Fruit fly (Drosophila melanogaster) whole organism, adult: ENCODE data around the gene CG5274.

Experiments
- CG11617 ChIP-seq: fragments of 200-800 bp; sonication (Bioruptor generic); optimal IDR thresholded peaks from 2 replicates; lab custom pipeline; 2017; ENCODE audit warnings: mild to moderate bottlenecking, missing biosample characterization, missing genetic modification reagents, missing genetic modification characterization
- CG12768 ChIP-seq: fragments of 200-800 bp; sonication (Bioruptor generic); optimal IDR thresholded peaks from 2 replicates; lab custom pipeline; 2017; ENCODE audit warnings: missing biosample characterization, missing genetic modification characterization, mild to moderate bottlenecking, moderate library complexity, missing genetic modification reagents
- CG14711 ChIP-seq: fragments of 200-800 bp; sonication (Bioruptor generic); optimal IDR thresholded peaks from 2 replicates; lab custom pipeline; 2018; ENCODE audit warnings: missing biosample characterization, mild to moderate bottlenecking, missing genetic modification characterization, moderate library complexity
- CG1620 ChIP-seq: fragments of 200-800 bp; sonication (Bioruptor generic); optimal IDR thresholded peaks from 2 replicates; lab custom pipeline; 2016; ENCODE audit warnings: missing biosample characterization, missing genetic modification characterization
- CG33017 ChIP-seq: fragments of 200-800 bp; sonication (Bioruptor generic); optimal IDR thresholded peaks from 2 replicates; lab custom pipeline; 2018; ENCODE audit warnings: missing biosample characterization, mild to moderate bottlenecking, missing genetic modification characterization, moderate library complexity
- CG5204 ChIP-seq: fragments of 200-800 bp; sonication (Bioruptor generic); optimal IDR thresholded peaks from 2 replicates; lab custom pipeline; 2016; ENCODE audit warnings: missing biosample characterization, missing genetic modification characterization
- CG7045 ChIP-seq: fragments of 200-800 bp; sonication (Bioruptor generic); optimal IDR thresholded peaks from 2 replicates; lab custom pipeline; 2017; ENCODE audit warnings: missing biosample characterization, mild to moderate bottlenecking, missing genetic modification characterization
- CG7101 ChIP-seq: fragments of 200-800 bp; sonication (Bioruptor generic); optimal IDR thresholded peaks from 2 replicates; lab custom pipeline; 2018; ENCODE audit warnings: missing biosample characterization, mild to moderate bottlenecking, missing genetic modification characterization, moderate library complexity
- Clk ChIP-seq: fragments of 200-800 bp; sonication (Bioruptor generic); optimal IDR thresholded peaks from 2 replicates; lab custom pipeline; 2017; ENCODE audit warnings: missing biosample characterization, missing genetic modification characterization
- Crg-1 ChIP-seq: fragments of 200-800 bp; sonication (Bioruptor generic); optimal IDR thresholded peaks from 2 replicates; lab custom pipeline; 2016; ENCODE audit warnings: missing biosample characterization, missing genetic modification characterization
- Hr96 ChIP-seq: fragments of 200-800 bp; sonication (Bioruptor generic); optimal IDR thresholded peaks from 2 replicates; lab custom pipeline; 2016; ENCODE audit warnings: missing biosample characterization, missing genetic modification characterization
- Mnt ChIP-seq: fragments of 200-800 bp; sonication (Bioruptor generic); optimal IDR thresholded peaks from 2 replicates; lab custom pipeline; 2016; ENCODE audit warnings: missing biosample characterization, mild to moderate bottlenecking, missing genetic modification characterization
- bab1 ChIP-seq: fragments of 200-800 bp; sonication (Bioruptor generic); optimal IDR thresholded peaks from 3 replicates; lab custom pipeline; 2019; ENCODE audit warnings: missing biosample characterization, mild to moderate bottlenecking, missing genetic modification characterization, moderate library complexity
- cic ChIP-seq: fragments of 200-800 bp; sonication (Bioruptor generic); optimal IDR thresholded peaks from 2 replicates; lab custom pipeline; 2017; ENCODE audit warnings: missing biosample characterization, mild to moderate bottlenecking, missing genetic modification characterization, moderate library complexity
- cnc ChIP-seq, 2 experiments: fragments of >200 bp; optimal IDR thresholded peaks; 2 replicates each; lab custom pipeline; 2017
- kay ChIP-seq: fragments of 200-800 bp; sonication (Bioruptor generic); peaks from one replicate; lab custom pipeline; 2016; ENCODE audit warnings: missing biosample characterization, missing genetic modification characterization, borderline replicate concordance
- ovo ChIP-seq: fragments of 200-800 bp; sonication (Bioruptor generic); optimal IDR thresholded peaks from 2 replicates; lab custom pipeline; 2016; ENCODE audit warnings: missing biosample characterization, missing genetic modification characterization
- pad ChIP-seq: fragments of 200-800 bp; sonication (Bioruptor generic); optimal IDR thresholded peaks from 3 replicates; lab custom pipeline; 2017; ENCODE audit warnings: missing biosample characterization, missing genetic modification characterization, mild to moderate bottlenecking, moderate library complexity, missing genetic modification reagents
- tj ChIP-seq: fragments of 200-800 bp; sonication (Bioruptor generic); optimal IDR thresholded peaks from 3 replicates; lab custom pipeline; 2017; ENCODE audit warnings: missing biosample characterization, mild to moderate bottlenecking, missing genetic modification characterization, moderate library complexity
- toe ChIP-seq: fragments of 200-800 bp; sonication (Bioruptor generic); optimal IDR thresholded peaks from 2 replicates; lab custom pipeline; 2016; ENCODE audit warnings: missing biosample characterization, missing genetic modification characterization

Gene CG5274

DNA sequence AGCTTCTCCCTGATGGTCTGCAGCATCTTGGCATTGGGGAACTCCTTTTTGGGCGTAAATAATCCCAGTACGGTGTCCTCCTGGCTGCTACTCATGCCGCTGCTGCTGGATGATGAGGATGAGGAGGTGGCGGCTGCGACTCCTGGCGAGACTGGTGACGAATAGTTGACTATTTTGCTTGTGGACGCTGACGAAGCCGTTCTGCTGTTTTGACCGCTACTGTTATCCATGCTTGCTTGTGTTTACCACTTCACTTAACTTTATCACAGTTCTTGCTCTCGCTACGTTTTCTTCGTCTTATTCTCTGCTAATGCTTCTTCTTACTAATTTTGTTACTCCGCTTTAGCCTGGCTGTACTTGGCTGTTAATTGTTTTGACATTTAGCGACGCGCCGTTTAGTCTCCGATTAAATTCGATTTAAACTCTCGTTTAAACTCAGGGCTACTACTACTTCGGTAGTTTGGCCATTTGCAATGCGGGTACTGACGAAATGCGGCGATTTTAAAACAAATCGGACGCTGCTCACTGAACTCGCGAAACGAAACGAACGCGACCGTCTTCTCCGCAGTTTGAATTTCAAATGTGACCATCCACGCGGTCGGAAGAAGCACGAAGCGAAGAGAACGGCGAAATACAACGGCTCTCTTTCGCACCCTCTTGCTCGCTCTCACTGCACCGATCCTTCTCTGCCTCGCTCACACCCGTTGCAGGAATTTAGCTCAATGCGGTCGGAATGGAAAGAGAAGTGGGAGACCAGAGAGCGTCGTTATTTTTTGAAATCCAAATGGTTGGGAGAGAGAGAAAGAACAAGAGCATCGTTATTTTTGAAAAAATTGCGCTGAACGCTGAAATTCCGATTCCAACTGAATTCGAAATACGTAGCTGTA is 26.2 kb downstream of the CG5274 start, which contains the start of gene trbl:
trbl (minus strand) TSS at position 584 of the 887 bp plus-strand sequence.
- TF ChIP-seq toe (GFP tag; lab: Kevin White, UChicago) = no peak
- TF ChIP-seq CG12768 (GFP tag; lab: Kevin White, UChicago) = peak; percentile 50
- TF ChIP-seq bab1 (GFP tag; lab: Kevin White, UChicago) = peak; percentile 70
- TF ChIP-seq cic (GFP tag; lab: Kevin White, UChicago) = peak; percentile 73
- peak; percentile 62 for TF ChIP-seq ovo
- no peak for TF ChIP-seq Hr96 (GFP tag; lab: Kevin White, UChicago)
- peak; percentile 64 for TF ChIP-seq CG11617 (GFP tag; lab: Kevin White, UChicago)
- peak; percentile 64 for TF ChIP-seq CG33017 (tag; lab: Kevin White, UChicago)
- no peak for TF ChIP-seq CG1620 (GFP tag; lab: Kevin White, UChicago)
- TF ChIP-seq Mnt (GFP tag; lab: Kevin White, UChicago) = peak; percentile 94
- TF ChIP-seq cnc (optimal IDR thresholded peaks at IDR 0.05; lab: Kevin White, UChicago) = no peak
- TF ChIP-seq Crg-1 (GFP tag; lab: Kevin White, UChicago) = peak; percentile 14
- TF ChIP-seq pad (GFP tag; lab: Kevin White, UChicago) = peak; percentile 24
- TF ChIP-seq kay (GFP tag; lab: Kevin White, UChicago) = no peak
- TF ChIP-seq CG14711 (tag; lab: Kevin White, UChicago) = peak; percentile 21
- TF ChIP-seq CG7045 (GFP tag; lab: Kevin White, UChicago) = peak; percentile 54
- no peak for TF ChIP-seq CG5204 (GFP tag; lab: Kevin White, UChicago)
- TF ChIP-seq Clk (GFP tag; lab: Kevin White, UChicago) = no peak
- peak; percentile 41 for TF ChIP-seq tj
- TF ChIP-seq CG7101 (tag; lab: Kevin White, UChicago) = peak; percentile 59

DNA sequence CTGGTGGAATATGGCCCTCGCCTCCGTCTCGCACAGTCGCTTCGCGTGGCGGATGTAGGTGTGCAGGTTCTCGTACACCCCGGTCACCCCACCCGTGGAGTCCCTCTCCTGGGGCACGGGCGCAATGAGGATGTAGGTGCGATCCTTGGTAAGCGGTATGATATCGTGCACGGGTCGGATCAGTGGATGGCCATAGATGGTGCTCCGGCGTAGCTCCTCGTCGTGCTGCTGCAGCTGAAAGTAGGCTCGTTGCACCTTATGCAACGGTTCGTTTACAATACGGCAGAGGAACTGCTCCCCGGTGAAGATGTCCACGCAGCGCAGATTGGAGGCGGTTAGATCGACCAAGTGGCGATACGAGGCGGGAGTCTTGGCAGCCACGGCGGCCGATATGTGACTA is 27.0 kb downstream of the CG5274 start:
- TF ChIP-seq cnc (optimal IDR thresholded peaks at IDR 0.05; lab: Kevin White, UChicago) = no peak
- TF ChIP-seq CG14711 (tag; lab: Kevin White, UChicago) = no peak

DNA sequence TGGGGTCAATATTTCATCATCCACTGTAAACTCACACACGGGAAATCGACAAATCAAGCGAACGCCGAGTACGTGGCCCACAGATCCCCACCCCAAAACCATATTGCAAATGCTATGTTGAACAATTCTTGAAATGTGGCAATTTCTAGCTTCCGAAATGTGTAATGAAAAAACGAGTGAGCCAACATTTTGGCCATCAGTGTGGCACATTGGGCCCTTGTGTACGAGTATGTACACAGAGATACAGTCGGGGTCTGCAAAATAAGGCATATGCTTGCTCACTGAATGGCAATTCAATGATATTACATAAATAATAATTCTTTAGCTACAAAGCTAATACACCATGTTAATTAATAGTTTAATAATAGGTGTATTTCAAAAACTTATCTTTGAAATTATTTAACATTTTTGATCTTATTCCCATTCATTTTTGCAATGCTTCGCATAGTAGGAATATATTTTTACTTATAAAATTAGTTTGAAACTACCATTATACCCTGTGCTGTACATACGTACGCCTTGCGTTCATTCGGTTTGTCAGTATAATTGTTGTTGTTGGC is 27.8 kb downstream of the CG5274 start:
- peak; percentile 88 for TF ChIP-seq bab1 (GFP tag; lab: Kevin White, UChicago)
- TF ChIP-seq CG33017 (tag; lab: Kevin White, UChicago) = peak; percentile 89
- peak; percentile 31 for TF ChIP-seq Mnt (GFP tag; lab: Kevin White, UChicago)
- TF ChIP-seq CG1620 (GFP tag; lab: Kevin White, UChicago) = peak; percentile 74
- TF ChIP-seq Clk (GFP tag; lab: Kevin White, UChicago) = no peak
- TF ChIP-seq Crg-1 (GFP tag; lab: Kevin White, UChicago) = peak; percentile 55
- TF ChIP-seq CG11617 (GFP tag; lab: Kevin White, UChicago) = peak; percentile 82
- TF ChIP-seq kay (GFP tag; lab: Kevin White, UChicago) = peak; percentile 91
- peak; percentile 72 for TF ChIP-seq pad (GFP tag; lab: Kevin White, UChicago)
- peak; percentile 61 for TF ChIP-seq ovo
- TF ChIP-seq CG7045 (GFP tag; lab: Kevin White, UChicago) = peak; percentile 79
- peak; percentile 73 for TF ChIP-seq Hr96 (GFP tag; lab: Kevin White, UChicago)
- peak; percentile 79 for TF ChIP-seq CG14711 (tag; lab: Kevin White, UChicago)
- peak; percentile 76 for TF ChIP-seq tj
- TF ChIP-seq CG5204 (GFP tag; lab: Kevin White, UChicago) = peak; percentile 72
- TF ChIP-seq CG12768 (GFP tag; lab: Kevin White, UChicago) = peak; percentile 73
- peak; percentile 68 for TF ChIP-seq toe (GFP tag; lab: Kevin White, UChicago)
- TF ChIP-seq cnc (optimal IDR thresholded peaks at IDR 0.05; lab: Kevin White, UChicago) = no peak
- TF ChIP-seq CG7101 (tag; lab: Kevin White, UChicago) = peak; percentile 84
- no peak for TF ChIP-seq cic (GFP tag; lab: Kevin White, UChicago)

DNA sequence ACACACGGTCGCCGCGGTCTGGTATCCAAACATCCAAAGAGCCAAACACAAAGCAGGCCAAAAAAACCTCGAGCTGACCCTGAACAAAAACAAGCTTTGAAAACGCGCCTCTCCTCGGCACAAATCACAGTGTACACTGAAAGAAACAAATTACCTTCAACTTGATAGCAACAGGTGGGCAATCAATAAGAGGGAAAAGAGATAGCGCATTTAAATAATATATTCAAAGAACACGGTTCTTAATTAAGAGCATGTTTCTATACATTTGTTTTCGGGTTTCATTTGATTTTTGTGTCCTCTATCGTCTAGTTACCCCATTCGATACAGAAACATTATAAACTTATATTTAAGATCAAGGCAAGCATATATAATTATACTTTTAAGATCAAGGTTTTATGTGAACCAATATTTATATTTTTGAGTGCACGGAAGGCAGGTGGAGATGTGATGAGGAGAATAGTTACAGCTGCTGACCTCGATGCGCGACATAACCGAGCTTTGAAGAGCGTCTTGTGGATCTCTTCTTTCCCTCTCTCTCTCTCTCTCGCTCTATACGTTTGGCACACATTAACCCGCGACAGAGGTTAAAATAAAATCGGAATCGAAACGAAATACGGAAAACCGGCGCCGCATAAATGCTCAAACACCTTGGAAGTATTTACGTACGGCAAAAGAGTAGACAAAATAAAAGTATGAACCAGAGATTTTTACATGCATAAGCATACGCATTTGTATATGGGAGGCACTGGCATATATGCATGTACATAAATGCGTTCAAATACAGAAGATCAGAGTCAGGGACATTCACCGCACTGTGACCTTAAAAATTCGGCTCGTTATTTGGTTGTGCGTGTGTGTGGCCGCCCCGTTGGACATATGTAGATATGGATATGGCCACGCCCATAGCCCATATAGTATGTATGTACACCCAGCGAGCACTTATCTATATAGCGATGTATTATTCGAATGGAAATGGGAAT is 28.9 kb downstream of the CG5274 start:
- TF ChIP-seq CG33017 (tag; lab: Kevin White, UChicago) = peak; percentile 44
- TF ChIP-seq CG14711 (tag; lab: Kevin White, UChicago) = peak; percentile 30
- peak; percentile 12 for TF ChIP-seq CG12768 (GFP tag; lab: Kevin White, UChicago)
- TF ChIP-seq Clk (GFP tag; lab: Kevin White, UChicago) = peak; percentile 36
- no peak for TF ChIP-seq cic (GFP tag; lab: Kevin White, UChicago)
- no peak for TF ChIP-seq pad (GFP tag; lab: Kevin White, UChicago)
- no peak for TF ChIP-seq Crg-1 (GFP tag; lab: Kevin White, UChicago)
- no peak for TF ChIP-seq kay (GFP tag; lab: Kevin White, UChicago)
- TF ChIP-seq bab1 (GFP tag; lab: Kevin White, UChicago) = peak; percentile 62
- peak; percentile 60 for TF ChIP-seq CG5204 (GFP tag; lab: Kevin White, UChicago)
- peak; percentile 4 for TF ChIP-seq CG1620 (GFP tag; lab: Kevin White, UChicago)
- peak; percentile 34 for TF ChIP-seq CG11617 (GFP tag; lab: Kevin White, UChicago)
- no peak for TF ChIP-seq ovo
- no peak for TF ChIP-seq tj
- no peak for TF ChIP-seq Mnt (GFP tag; lab: Kevin White, UChicago)
- peak; percentile 15 for TF ChIP-seq toe (GFP tag; lab: Kevin White, UChicago)
- TF ChIP-seq CG7101 (tag; lab: Kevin White, UChicago) = peak; percentile 46
- TF ChIP-seq Hr96 (GFP tag; lab: Kevin White, UChicago) = no peak
- TF ChIP-seq CG7045 (GFP tag; lab: Kevin White, UChicago) = peak; percentile 32
